Fruit fly (Drosophila melanogaster): Measurements from ENCODE around the gene CG13599.
A peak's percentile ranks its signal among the peaks of the same experiment; 100 is the strongest.

CG13599 gene

dm6 chr3R:23911073-23911690 lies 20.3 kb upstream of the CG13599 start (continued):
- TF ChIP-seq salm (tag; optimal IDR thresholded peaks at IDR 0.05), result no peak
- no peak for TF ChIP-seq CG14710 (tag; optimal IDR thresholded peaks at IDR 0.05)

- TF ChIP-seq dan (GFP tag; IDR thresholded peaks at IDR 0.05), result no peak
- peak; percentile 33 for TF ChIP-seq Ets65A (GFP tag)
- TF ChIP-seq nerfin-2 (GFP tag; IDR thresholded peaks at IDR 0.05; ENCODE audit: partially characterized antibody), result no peak
- TF ChIP-seq Myb (GFP tag; optimal IDR thresholded peaks at IDR 0.05), result no peak
- TF ChIP-seq Dad (GFP tag; optimal IDR thresholded peaks at IDR 0.05), result no peak
- TF ChIP-seq crol (GFP tag; IDR thresholded peaks at IDR 0.05), result peak; percentile 74
- TF ChIP-seq CG6654 (GFP tag; optimal IDR thresholded peaks at IDR 0.05), result no peak
- TF ChIP-seq CG9932 (GFP tag; IDR thresholded peaks at IDR 0.05), result no peak
- TF ChIP-seq Ptx1 (GFP tag; IDR thresholded peaks at IDR 0.05), result no peak
- no peak for TF ChIP-seq CG9215 (GFP tag; IDR thresholded peaks at IDR 0.05)
- no peak for TF ChIP-seq CG30020 (tag; optimal IDR thresholded peaks at IDR 0.05)
- 0 out of 2 replicates have a peak, but pooled peaks have one; percentile 37 for TF ChIP-seq NFAT (GFP tag; IDR thresholded peaks at IDR 0.05)
- TF ChIP-seq ash1 (GFP tag; optimal IDR thresholded peaks at IDR 0.05), result no peak
- TF ChIP-seq usp (GFP tag; optimal IDR thresholded peaks at IDR 0.05), result no peak
- TF ChIP-seq CG42726 (GFP tag; IDR thresholded peaks at IDR 0.05; ENCODE audit: partially characterized antibody), result no peak
- no peak for TF ChIP-seq otp (GFP tag; IDR thresholded peaks at IDR 0.05)
- no peak for TF ChIP-seq HHEX (GFP tag; optimal IDR thresholded peaks at IDR 0.05)
- no peak for TF ChIP-seq CG17186 (GFP tag; optimal IDR thresholded peaks at IDR 0.05)
- no peak for TF ChIP-seq MESR4 (GFP tag; optimal IDR thresholded peaks at IDR 0.05)
- TF ChIP-seq Xbp1 (GFP tag; optimal IDR thresholded peaks at IDR 0.05), result no peak
- peak; percentile 45 for TF ChIP-seq Med (GFP tag)
- TF ChIP-seq sr (GFP tag; IDR thresholded peaks at IDR 0.05), result peak; percentile 69; the same call in 2 of the 3 replicates
- no peak for TF ChIP-seq da (GFP tag; optimal IDR thresholded peaks at IDR 0.05)
- no peak for TF ChIP-seq Nf-YB (GFP tag; optimal IDR thresholded peaks at IDR 0.05)
- TF ChIP-seq emc (GFP tag; optimal IDR thresholded peaks at IDR 0.05), result no peak
- TF ChIP-seq CG34224 (GFP tag; IDR thresholded peaks at IDR 0.05; ENCODE audit: partially characterized antibody), result no peak
- TF ChIP-seq CG2202 (tag; optimal IDR thresholded peaks at IDR 0.05), result no peak
- TF ChIP-seq CG14710 (tag; optimal IDR thresholded peaks at IDR 0.05), result no peak
- no peak for TF ChIP-seq Sin3A (optimal IDR thresholded peaks at IDR 0.05)
- TF ChIP-seq Drgx (GFP tag; IDR thresholded peaks at IDR 0.05), result no peak
- TF ChIP-seq CG12769 (tag; optimal IDR thresholded peaks at IDR 0.05), result peak; percentile 30
- no peak for TF ChIP-seq Spps (tag; optimal IDR thresholded peaks at IDR 0.05)
- TF ChIP-seq CG1832 (GFP tag; optimal IDR thresholded peaks at IDR 0.05), result no peak
- no peak for TF ChIP-seq H2.0 (GFP tag; IDR thresholded peaks at IDR 0.05)
- no peak for TF ChIP-seq CG6683 (GFP tag; optimal IDR thresholded peaks at IDR 0.05)
- no peak for TF ChIP-seq HmgD (GFP tag; optimal IDR thresholded peaks at IDR 0.05)
- TF ChIP-seq CG18476 (GFP tag; optimal IDR thresholded peaks at IDR 0.05), result no peak
- TF ChIP-seq Sry-δ (GFP tag; optimal IDR thresholded peaks at IDR 0.05), result no peak
- TF ChIP-seq CG10321 (GFP tag; IDR thresholded peaks at IDR 0.05), result no peak
- TF ChIP-seq abd-A (tag; optimal IDR thresholded peaks at IDR 0.05), result peak; percentile 12
- no peak for TF ChIP-seq CG2129 (GFP tag; IDR thresholded peaks at IDR 0.05; ENCODE audit: partially characterized antibody)
Observed at dm6 chr3R:23912349-23912748, 19.1 kb upstream of the CG13599 start.
